Worm (Caenorhabditis elegans): Measurements from ENCODE around the gene mpz-6.

DNA sequence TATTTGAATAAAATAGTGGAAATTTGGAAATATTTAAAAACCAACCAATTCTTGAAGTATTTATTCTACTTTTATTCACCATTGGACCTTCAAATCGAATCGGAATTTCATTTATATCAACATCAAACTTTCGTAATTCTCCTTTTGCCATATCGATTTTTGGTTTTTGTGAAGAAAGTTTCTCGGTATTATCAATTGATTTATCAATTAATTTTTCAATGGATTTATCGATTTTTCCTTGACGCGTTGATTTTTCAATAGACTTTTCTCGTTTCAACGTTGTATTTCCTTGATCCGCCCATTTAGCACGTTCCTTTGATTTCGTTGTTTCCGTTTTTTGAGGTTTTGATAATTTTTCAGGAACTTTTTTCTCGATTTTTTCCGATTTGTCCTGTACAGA, 37.5 kb downstream of the mpz-6 start:
- no peak for TF ChIP-seq chd-7 (tag; optimal IDR thresholded peaks at IDR 0.05)
- TF ChIP-seq ets-4 (GFP tag; optimal IDR thresholded peaks at IDR 0.05) = no peak
- TF ChIP-seq C06A6.2 (GFP tag; conservative IDR thresholded peaks at IDR 0.05) = no peak
- no peak for TF ChIP-seq nhr-90 (tag; optimal IDR thresholded peaks at IDR 0.05)
- TF ChIP-seq ama-1 (optimal IDR thresholded peaks at IDR 0.05) = no peak
- TF ChIP-seq ama-1 (GFP tag; optimal IDR thresholded peaks at IDR 0.05) = no peak
- TF ChIP-seq F23B12.7 (tag; optimal IDR thresholded peaks at IDR 0.05; ENCODE audit: insufficient read depth) = no peak
- TF ChIP-seq hlh-12 (tag; optimal IDR thresholded peaks at IDR 0.05) = no peak
- no peak for TF ChIP-seq Y67H2A.10 (GFP tag; conservative IDR thresholded peaks at IDR 0.05)
- no peak for TF ChIP-seq mxl-1 (tag; optimal IDR thresholded peaks at IDR 0.05)
- no peak for TF ChIP-seq ztf-22 (GFP tag; optimal IDR thresholded peaks at IDR 0.05)
- no peak for TF ChIP-seq snpc-1.1 (tag; optimal IDR thresholded peaks at IDR 0.05; ENCODE audit: insufficient read depth)
- TF ChIP-seq K11D2.4 (GFP tag; IDR thresholded peaks at IDR 0.05) = no peak

All from whole organism, young adult.